Fruit fly (Drosophila melanogaster) whole organism, embryonic: ENCODE results near the gene Desat1.

Experiments used
- Aef1 ChIP-seq: fragments of 200-800 bp; sonication (Bioruptor generic); IDR thresholded peaks from 3 replicates; pipeline ENCODE4 v1.3.6; 2022; ENCODE audit warnings: missing biosample characterization, missing genetic modification characterization
- Asciz ChIP-seq: fragments of 200-800 bp; sonication (Bioruptor generic); optimal IDR thresholded peaks from 2 replicates; lab custom pipeline; 2017; ENCODE audit warnings: missing biosample characterization, mild to moderate bottlenecking, missing genetic modification characterization, missing genetic modification reagents
- CG1024 ChIP-seq: fragments of 200-800 bp; sonication (Bioruptor generic); IDR thresholded peaks from 2 replicates; pipeline ENCODE4 v1.3.6; 2022; ENCODE audit warnings: missing biosample characterization, missing genetic modification characterization
- CG10959 ChIP-seq: fragments of 200-800 bp; sonication (Bioruptor generic); IDR thresholded peaks from 2 replicates; pipeline ENCODE4 v1.3.6; 2022; ENCODE audit warnings: missing biosample characterization, missing genetic modification characterization
- CG10979 ChIP-seq: fragments of 200-800 bp; sonication (Bioruptor generic); optimal IDR thresholded peaks from 2 replicates; lab custom pipeline; 2018; ENCODE audit warnings: missing biosample characterization, mild to moderate bottlenecking, missing genetic modification characterization, moderate library complexity
- CG12236 ChIP-seq: fragments of 200-800 bp; sonication (Bioruptor generic); optimal IDR thresholded peaks from 2 replicates; lab custom pipeline; 2016; ENCODE audit warnings: missing biosample characterization, missing genetic modification characterization
- CG32532 ChIP-seq: fragments of 200-800 bp; sonication (Bioruptor generic); IDR thresholded peaks from 2 replicates; pipeline ENCODE4 v1.3.6; 2022; ENCODE audit warnings: missing biosample characterization, missing genetic modification characterization
- CG3281 ChIP-seq: fragments of 200-800 bp; sonication (Bioruptor generic); optimal IDR thresholded peaks from 3 replicates; lab custom pipeline; 2017; ENCODE audit warnings: missing biosample characterization, mild to moderate bottlenecking, missing genetic modification characterization
- CG34224 ChIP-seq: fragments of 200-800 bp; sonication (Bioruptor generic); IDR thresholded peaks from 3 replicates; pipeline ENCODE4 v1.3.6; 2022; ENCODE audit warnings: missing biosample characterization, missing genetic modification characterization; ENCODE audit not compliant: partially characterized antibody
- CG4730 ChIP-seq: fragments of 200-800 bp; sonication (Bioruptor generic); IDR thresholded peaks from 2 replicates; pipeline ENCODE4 v1.3.6; 2022; ENCODE audit warnings: missing biosample characterization, missing genetic modification characterization
- CG6683 ChIP-seq: fragments of 200-800 bp; sonication (Bioruptor generic); optimal IDR thresholded peaks from 2 replicates; lab custom pipeline; 2017; ENCODE audit warnings: missing biosample characterization, mild to moderate bottlenecking, missing genetic modification characterization, missing genetic modification reagents
- CG6854 ChIP-seq: fragments of 200-800 bp; sonication (Bioruptor generic); optimal IDR thresholded peaks from 3 replicates; lab custom pipeline; 2017; ENCODE audit warnings: missing biosample characterization, mild to moderate bottlenecking, missing genetic modification characterization
- CG8359 ChIP-seq: fragments of 200-800 bp; sonication (Bioruptor generic); optimal IDR thresholded peaks from 2 replicates; lab custom pipeline; 2017; ENCODE audit warnings: missing biosample characterization, mild to moderate bottlenecking, missing genetic modification characterization, borderline replicate concordance
- CG8944 ChIP-seq: fragments of 200-800 bp; sonication (Bioruptor generic); optimal IDR thresholded peaks from 3 replicates; lab custom pipeline; 2016; ENCODE audit warnings: missing biosample characterization, missing genetic modification characterization
- CG9876 ChIP-seq: fragments of 200-800 bp; sonication (Bioruptor generic); optimal IDR thresholded peaks from 2 replicates; lab custom pipeline; 2016; ENCODE audit warnings: missing biosample characterization, missing genetic modification characterization
- CkIIα-i1 ChIP-seq: fragments of 200-800 bp; sonication (Bioruptor generic); IDR thresholded peaks from 2 replicates; pipeline ENCODE4 v1.3.6; 2022; ENCODE audit warnings: missing biosample characterization, missing genetic modification characterization
- D ChIP-seq, 2 experiments: fragments of 200-800 bp in 1 of 2; fragments of >200 bp in 1 of 2; sonication (Bioruptor generic) in 1 of 2; optimal IDR thresholded peaks; 2 replicates in 1 of 2; 3 replicates in 1 of 2; lab custom pipeline; 2017; ENCODE audit warnings: mild to moderate bottlenecking in 1 of 2, missing biosample characterization in 1 of 2, missing genetic modification characterization in 1 of 2, missing genetic modification reagents in 1 of 2
- Dip2 ChIP-seq: fragments of 200-800 bp; sonication (Bioruptor generic); IDR thresholded peaks from 2 replicates; pipeline ENCODE4 v1.3.6; 2022; ENCODE audit warnings: missing biosample characterization, missing genetic modification characterization
- Ets97D ChIP-seq: fragments of 200-800 bp; sonication (Bioruptor generic); optimal IDR thresholded peaks from 3 replicates; lab custom pipeline; 2016; ENCODE audit warnings: missing biosample characterization, missing genetic modification characterization
- Hr39 ChIP-seq: fragments of >200 bp; optimal IDR thresholded peaks from 2 replicates; lab custom pipeline; 2017
- Lhr ChIP-seq: fragments of 200-800 bp; sonication (Bioruptor generic); optimal IDR thresholded peaks from 3 replicates; lab custom pipeline; 2017; ENCODE audit warnings: mild to moderate bottlenecking, missing biosample characterization, missing genetic modification reagents, missing genetic modification characterization
- Myb ChIP-seq: fragments of 200-800 bp; sonication (Bioruptor generic); optimal IDR thresholded peaks from 2 replicates; lab custom pipeline; 2016; ENCODE audit warnings: missing biosample characterization, missing genetic modification characterization
- Trl ChIP-seq, 3 experiments: fragments of >200 bp in 2 of 3; fragments of 200-800 bp in 1 of 3; sonication (Bioruptor generic) in 1 of 3; optimal IDR thresholded peaks; 2 replicates in 1 of 3; 3 replicates in 2 of 3; lab custom pipeline; 2016 to 2017; ENCODE audit warnings: missing biosample characterization in 1 of 3, missing genetic modification characterization in 1 of 3
- ase ChIP-seq: fragments of 200-800 bp; sonication (Bioruptor generic); IDR thresholded peaks from 3 replicates; pipeline ENCODE4 v1.3.6; 2022; ENCODE audit warnings: missing biosample characterization, missing genetic modification characterization
- ash1 ChIP-seq: fragments of 200-800 bp; sonication (Bioruptor generic); optimal IDR thresholded peaks from 2 replicates; lab custom pipeline; 2018; ENCODE audit warnings: missing biosample characterization, mild to moderate bottlenecking, missing genetic modification characterization
- bbx ChIP-seq: fragments of 200-800 bp; sonication (Bioruptor generic); IDR thresholded peaks from 2 replicates; pipeline ENCODE4 v1.3.6; 2022; ENCODE audit warnings: missing biosample characterization, missing genetic modification characterization; ENCODE audit not compliant: partially characterized antibody
- bowl ChIP-seq: fragments of 200-800 bp; sonication (Bioruptor generic); IDR thresholded peaks from 2 replicates; pipeline ENCODE4 v1.3.6; 2022; ENCODE audit warnings: missing biosample characterization, missing genetic modification characterization
- cas ChIP-seq: fragments of 200-800 bp; sonication (Bioruptor generic); IDR thresholded peaks from 2 replicates; pipeline ENCODE4 v1.3.6; 2022; ENCODE audit warnings: missing biosample characterization, missing genetic modification characterization
- caup ChIP-seq: fragments of 200-800 bp; sonication (Bioruptor generic); optimal IDR thresholded peaks from 3 replicates; lab custom pipeline; 2017; ENCODE audit warnings: missing biosample characterization, mild to moderate bottlenecking, missing genetic modification characterization, moderate library complexity; ENCODE audit not compliant: severe bottlenecking
- crol ChIP-seq: fragments of 200-800 bp; sonication (Bioruptor generic); IDR thresholded peaks from 2 replicates; pipeline ENCODE4 v1.3.6; 2022; ENCODE audit warnings: missing biosample characterization, missing genetic modification characterization
- cwo ChIP-seq: fragments of 200-800 bp; sonication (Bioruptor generic); optimal IDR thresholded peaks from 3 replicates; lab custom pipeline; 2017; ENCODE audit warnings: missing biosample characterization, missing genetic modification characterization, mild to moderate bottlenecking, moderate library complexity, missing genetic modification reagents
- dati ChIP-seq: fragments of 200-800 bp; sonication (Bioruptor generic); IDR thresholded peaks from 2 replicates; pipeline ENCODE4 v1.3.6; 2022; ENCODE audit warnings: missing biosample characterization, missing genetic modification characterization
- dmrt11E ChIP-seq: fragments of 200-800 bp; sonication (Bioruptor generic); optimal IDR thresholded peaks from 3 replicates; lab custom pipeline; 2018; ENCODE audit warnings: missing biosample characterization, mild to moderate bottlenecking, missing genetic modification characterization, moderate library complexity
- dysf ChIP-seq: fragments of 200-800 bp; sonication (Bioruptor generic); IDR thresholded peaks from 3 replicates; pipeline ENCODE4 v1.3.6; 2022; ENCODE audit warnings: missing biosample characterization, missing genetic modification characterization
- en ChIP-seq: fragments of 200-800 bp; sonication (Bioruptor generic); optimal IDR thresholded peaks from 2 replicates; lab custom pipeline; 2016; ENCODE audit warnings: missing biosample characterization, missing genetic modification characterization
- exex ChIP-seq: fragments of 200-800 bp; sonication (Bioruptor generic); optimal IDR thresholded peaks from 4 replicates; lab custom pipeline; 2018; ENCODE audit warnings: missing biosample characterization, mild to moderate bottlenecking, missing genetic modification characterization, moderate library complexity
- fu2 ChIP-seq: fragments of 200-800 bp; sonication (Bioruptor generic); optimal IDR thresholded peaks from 2 replicates; lab custom pipeline; 2016; ENCODE audit warnings: missing biosample characterization, missing genetic modification characterization
- kay ChIP-seq: fragments of 200-800 bp; sonication (Bioruptor generic); optimal IDR thresholded peaks from 2 replicates; lab custom pipeline; 2016; ENCODE audit warnings: missing biosample characterization, missing genetic modification characterization
- maf-S ChIP-seq: fragments of 200-800 bp; sonication (Bioruptor generic); optimal IDR thresholded peaks from 2 replicates; lab custom pipeline; 2016; ENCODE audit warnings: missing biosample characterization, missing genetic modification characterization
- mld ChIP-seq: fragments of 200-800 bp; sonication (Bioruptor generic); IDR thresholded peaks from 3 replicates; pipeline ENCODE4 v1.3.6; 2022; ENCODE audit warnings: missing biosample characterization, missing genetic modification characterization; ENCODE audit not compliant: partially characterized antibody
- nau ChIP-seq: fragments of 200-800 bp; sonication (Bioruptor generic); optimal IDR thresholded peaks from 3 replicates; lab custom pipeline; 2017; ENCODE audit warnings: missing biosample characterization, mild to moderate bottlenecking, missing genetic modification characterization, missing genetic modification reagents
- nerfin-2 ChIP-seq: fragments of 200-800 bp; sonication (Bioruptor generic); IDR thresholded peaks from 2 replicates; pipeline ENCODE4 v1.3.6; 2022; ENCODE audit warnings: missing biosample characterization, missing genetic modification characterization; ENCODE audit not compliant: partially characterized antibody
- rib ChIP-seq: fragments of 200-800 bp; sonication (Bioruptor generic); IDR thresholded peaks from 2 replicates; pipeline ENCODE4 v1.3.6; 2022; ENCODE audit warnings: missing biosample characterization, missing genetic modification characterization
- schlank ChIP-seq: fragments of 200-800 bp; sonication (Bioruptor generic); optimal IDR thresholded peaks from 2 replicates; lab custom pipeline; 2018; ENCODE audit warnings: missing biosample characterization, mild to moderate bottlenecking, missing genetic modification characterization
- tll ChIP-seq, 2 experiments: fragments of 200-800 bp in 1 of 2; fragments of >200 bp in 1 of 2; sonication (Bioruptor generic) in 1 of 2; optimal IDR thresholded peaks; 2 replicates each; lab custom pipeline; 2017 to 2019; ENCODE audit warnings: missing biosample characterization in 2 of 2, missing genetic modification characterization in 2 of 2, mild to moderate bottlenecking in 1 of 2, moderate library complexity in 1 of 2
- vfl ChIP-seq: fragments of 200-800 bp; sonication (Bioruptor generic); optimal IDR thresholded peaks from 2 replicates; lab custom pipeline; 2016; ENCODE audit warnings: missing biosample characterization, missing genetic modification characterization
- vnd ChIP-seq: fragments of 200-800 bp; sonication (Bioruptor generic); IDR thresholded peaks from 3 replicates; pipeline ENCODE4 v1.3.6; 2022; ENCODE audit warnings: missing biosample characterization, missing genetic modification characterization; ENCODE audit not compliant: partially characterized antibody
- wdn ChIP-seq: fragments of 200-800 bp; sonication (Bioruptor generic); IDR thresholded peaks from 2 replicates; pipeline ENCODE4 v1.3.6; 2022; ENCODE audit warnings: missing biosample characterization, missing genetic modification characterization
- wor ChIP-seq: fragments of 200-800 bp; sonication (Bioruptor generic); IDR thresholded peaks from 2 replicates; pipeline ENCODE4 v1.3.6; 2022; ENCODE audit warnings: missing biosample characterization, missing genetic modification characterization
- zen2 ChIP-seq: fragments of 200-800 bp; sonication (Bioruptor generic); IDR thresholded peaks from 3 replicates; pipeline ENCODE4 v1.3.6; 2022; ENCODE audit warnings: missing biosample characterization, missing genetic modification characterization; ENCODE audit not compliant: partially characterized antibody

Desat1 gene

DNA sequence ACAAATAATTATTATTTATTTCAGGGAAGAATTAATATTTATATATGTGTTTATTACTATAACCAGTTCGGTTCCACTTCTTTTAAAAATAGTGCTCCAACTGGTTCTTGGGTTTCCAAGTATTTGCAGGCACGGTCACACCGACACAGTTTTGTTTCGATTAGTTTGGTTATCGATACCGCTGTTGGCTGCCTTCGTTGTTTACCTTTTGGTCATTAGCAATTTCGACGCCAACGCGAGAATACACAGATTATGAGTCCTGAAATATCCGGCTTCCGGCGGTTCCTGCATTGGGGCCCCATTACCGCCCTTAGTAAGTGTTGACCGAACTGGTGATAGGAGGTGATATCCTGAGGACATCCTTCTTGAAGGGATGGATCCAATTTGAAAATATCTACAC, 31.2 kb upstream of the Desat1 start, which contains the start of gene CG5196 (continued):
- TF ChIP-seq crol (GFP tag; lab: Robert Waterston, UW) (no peak), kay (GFP tag; lab: Kevin White, UChicago) (no peak), ash1 (GFP tag; lab: Kevin White, UChicago) (no peak), dysf (GFP tag; lab: Robert Waterston, UW) (no peak), schlank (tag; lab: Kevin White, UChicago) (no peak), CG6683 (GFP tag; lab: Kevin White, UChicago) (no peak), Dip2 (no peak), dmrt11E (tag; lab: Kevin White, UChicago) (no peak), CkIIα-i1 (GFP tag; lab: Robert Waterston, UW) (no peak), tll (GFP tag; optimal IDR thresholded peaks at IDR 0.05; lab: Kevin White, UChicago) (no peak), vfl (GFP tag; lab: Kevin White, UChicago) (no peak), CG4730 (GFP tag; lab: Robert Waterston, UW) (no peak), Aef1 (GFP tag; lab: Robert Waterston, UW) (no peak), CG12236 (GFP tag; lab: Kevin White, UChicago) (no peak), CG34224 (GFP tag; lab: Robert Waterston, UW) (peak; percentile 81), CG6854 (peak; percentile 36), Asciz (GFP tag; lab: Kevin White, UChicago) (no peak), Ets97D (GFP tag; lab: Kevin White, UChicago) (peak; percentile 34), wdn (no peak), dati (GFP tag; lab: Robert Waterston, UW) (no peak), exex (tag; lab: Kevin White, UChicago) (peak; percentile 64), cwo (GFP tag; lab: Kevin White, UChicago) (no peak), cas (GFP tag; lab: Robert Waterston, UW) (no peak), maf-S (GFP tag; lab: Kevin White, UChicago) (no peak), CG10959 (GFP tag; lab: Robert Waterston, UW) (no peak), zen2 (peak; percentile 74), ase (no peak), rib (GFP tag; lab: Robert Waterston, UW) (no peak), Hr39 (no peak), CG3281 (GFP tag; lab: Kevin White, UChicago) (no peak), Lhr (GFP tag; lab: Kevin White, UChicago) (peak; percentile 49), CG8944 (no peak), CG8359 (GFP tag; lab: Kevin White, UChicago) (no peak), vnd (GFP tag; lab: Robert Waterston, UW) (peak; percentile 61; the same call in 2 of the 3 replicates), CG32532 (GFP tag; lab: Robert Waterston, UW) (no peak), en (GFP tag; lab: Kevin White, UChicago) (no peak), fu2 (GFP tag; lab: Kevin White, UChicago) (no peak), bbx (GFP tag; lab: Robert Waterston, UW) (peak; percentile 77), Myb (GFP tag; lab: Kevin White, UChicago) (peak; percentile 15), Trl (optimal IDR thresholded peaks at IDR 0.05; lab: Kevin White, UChicago) (no peak), Trl (GFP tag; optimal IDR thresholded peaks at IDR 0.05; lab: Kevin White, UChicago) (no peak), nau (no peak), CG10979 (peak; percentile 11), nerfin-2 (peak; percentile 58; the same call in 1 of the 2 replicates), D (optimal IDR thresholded peaks at IDR 0.05; lab: Kevin White, UChicago) (no peak), D (GFP tag; optimal IDR thresholded peaks at IDR 0.05; lab: Kevin White, UChicago) (no peak), bowl (no peak), caup (GFP tag; lab: Kevin White, UChicago) (peak; percentile 18), CG1024 (no peak), mld (GFP tag; lab: Robert Waterston, UW) (peak; percentile 58; the same call in 2 of the 3 replicates), wor (GFP tag; lab: Robert Waterston, UW) (no peak), CG9876 (no peak)
